Fruit fly (Drosophila melanogaster) whole organism, embryonic: ENCODE data around the gene Ada1-1.

ENCODE experiments used
- CG10366 ChIP-seq: fragments of 200-800 bp; sonication (Bioruptor generic); IDR thresholded peaks from 2 replicates; pipeline ENCODE4 v1.3.6; 2022; ENCODE audit warnings: missing biosample characterization, missing genetic modification characterization
- CG10462 ChIP-seq: fragments of 200-800 bp; sonication (Bioruptor generic); optimal IDR thresholded peaks from 2 replicates; lab custom pipeline; 2016; ENCODE audit warnings: missing biosample characterization, missing genetic modification characterization
- CG12071 ChIP-seq: fragments of 200-800 bp; sonication (Bioruptor generic); optimal IDR thresholded peaks from 3 replicates; lab custom pipeline; 2018; ENCODE audit warnings: missing biosample characterization, mild to moderate bottlenecking, missing genetic modification characterization
- CG12299 ChIP-seq: fragments of 200-800 bp; sonication (Bioruptor generic); optimal IDR thresholded peaks from 2 replicates; lab custom pipeline; 2018; ENCODE audit warnings: missing biosample characterization, mild to moderate bottlenecking, missing genetic modification characterization
- CG13775 ChIP-seq: fragments of 200-800 bp; sonication (Bioruptor generic); optimal IDR thresholded peaks from 3 replicates; lab custom pipeline; 2017; ENCODE audit warnings: missing biosample characterization, mild to moderate bottlenecking, missing genetic modification characterization
- CG13894 ChIP-seq: fragments of 200-800 bp; sonication (Bioruptor generic); optimal IDR thresholded peaks from 3 replicates; lab custom pipeline; 2018; ENCODE audit warnings: missing biosample characterization, mild to moderate bottlenecking, missing genetic modification characterization, moderate library complexity
- CG15073 ChIP-seq: fragments of 200-800 bp; sonication (Bioruptor generic); optimal IDR thresholded peaks from 2 replicates; lab custom pipeline; 2016; ENCODE audit warnings: missing biosample characterization, missing genetic modification characterization
- CG16779 ChIP-seq: fragments of 200-800 bp; sonication (Bioruptor generic); IDR thresholded peaks from 2 replicates; pipeline ENCODE4 v1.3.6; 2022; ENCODE audit warnings: missing biosample characterization, missing genetic modification characterization
- CG17912 ChIP-seq: fragments of 200-800 bp; sonication (Bioruptor generic); optimal IDR thresholded peaks from 2 replicates; lab custom pipeline; 2018; ENCODE audit warnings: missing biosample characterization, mild to moderate bottlenecking, missing genetic modification characterization
- CG2129 ChIP-seq: fragments of 200-800 bp; sonication (Bioruptor generic); IDR thresholded peaks from 2 replicates; pipeline ENCODE4 v1.3.6; 2022; ENCODE audit warnings: missing biosample characterization, missing genetic modification characterization; ENCODE audit not compliant: partially characterized antibody
- CG30431 ChIP-seq: fragments of 200-800 bp; sonication (Bioruptor generic); optimal IDR thresholded peaks from 2 replicates; lab custom pipeline; 2017; ENCODE audit warnings: missing biosample characterization, missing genetic modification characterization
- CG31441 ChIP-seq: fragments of 200-800 bp; sonication (Bioruptor generic); IDR thresholded peaks from 2 replicates; pipeline ENCODE4 v1.3.6; 2022; ENCODE audit warnings: missing biosample characterization, missing genetic modification characterization
- CG34224 ChIP-seq: fragments of 200-800 bp; sonication (Bioruptor generic); IDR thresholded peaks from 3 replicates; pipeline ENCODE4 v1.3.6; 2022; ENCODE audit warnings: missing biosample characterization, missing genetic modification characterization; ENCODE audit not compliant: partially characterized antibody
- CG34376 ChIP-seq: fragments of 200-800 bp; sonication (Bioruptor generic); optimal IDR thresholded peaks from 2 replicates; lab custom pipeline; 2018; ENCODE audit warnings: missing biosample characterization, mild to moderate bottlenecking, missing genetic modification characterization
- CG3847 ChIP-seq: fragments of 200-800 bp; sonication (Bioruptor generic); IDR thresholded peaks from 2 replicates; pipeline ENCODE4 v1.3.6; 2022; ENCODE audit warnings: missing biosample characterization, missing genetic modification characterization
- CG4328 ChIP-seq: fragments of 200-800 bp; sonication (Bioruptor generic); optimal IDR thresholded peaks from 3 replicates; lab custom pipeline; 2017; ENCODE audit warnings: missing biosample characterization, missing genetic modification reagents, missing genetic modification characterization
- CG6689 ChIP-seq: fragments of 200-800 bp; sonication (Bioruptor generic); IDR thresholded peaks from 2 replicates; pipeline ENCODE4 v1.3.6; 2022; ENCODE audit warnings: missing biosample characterization, missing genetic modification characterization
- CG7372 ChIP-seq: fragments of 200-800 bp; sonication (Bioruptor generic); IDR thresholded peaks from 2 replicates; pipeline ENCODE4 v1.3.6; 2022; ENCODE audit warnings: missing biosample characterization, missing genetic modification characterization
- CG7987 ChIP-seq: fragments of 200-800 bp; sonication (Bioruptor generic); optimal IDR thresholded peaks from 2 replicates; lab custom pipeline; 2018; ENCODE audit warnings: missing biosample characterization, mild to moderate bottlenecking, missing genetic modification characterization, moderate library complexity
- D ChIP-seq, 2 experiments: fragments of 200-800 bp in 1 of 2; fragments of >200 bp in 1 of 2; sonication (Bioruptor generic) in 1 of 2; optimal IDR thresholded peaks; 2 replicates in 1 of 2; 3 replicates in 1 of 2; lab custom pipeline; 2017; ENCODE audit warnings: mild to moderate bottlenecking in 1 of 2, missing biosample characterization in 1 of 2, missing genetic modification characterization in 1 of 2, missing genetic modification reagents in 1 of 2
- E2f1 ChIP-seq: fragments of 200-800 bp; sonication (Bioruptor generic); IDR thresholded peaks from 2 replicates; pipeline ENCODE4 v1.3.6; 2022; ENCODE audit warnings: missing biosample characterization, missing genetic modification characterization
- Eip74EF ChIP-seq, 2 experiments: fragments of 200-800 bp in 1 of 2; fragments of >200 bp in 1 of 2; sonication (Bioruptor generic) in 1 of 2; optimal IDR thresholded peaks; 2 replicates each; lab custom pipeline; 2017 to 2019; ENCODE audit warnings: missing biosample characterization in 2 of 2, missing genetic modification characterization in 2 of 2, mild to moderate bottlenecking in 1 of 2, moderate library complexity in 1 of 2
- H2.0 ChIP-seq: fragments of 200-800 bp; sonication (Bioruptor generic); IDR thresholded peaks from 2 replicates; pipeline ENCODE4 v1.3.6; 2022; ENCODE audit warnings: missing biosample characterization, missing genetic modification characterization
- Hr51 ChIP-seq, 2 experiments: fragments of 200-800 bp; sonication (Bioruptor generic); optimal IDR thresholded peaks; 2 replicates in 1 of 2; 3 replicates in 1 of 2; lab custom pipeline; 2016 to 2018; ENCODE audit warnings: missing biosample characterization in 2 of 2, missing genetic modification characterization in 2 of 2, mild to moderate bottlenecking in 1 of 2, moderate library complexity in 1 of 2
- Hsf ChIP-seq: fragments of 200-800 bp; sonication (Bioruptor generic); optimal IDR thresholded peaks from 3 replicates; lab custom pipeline; 2016; ENCODE audit warnings: missing biosample characterization, missing genetic modification characterization
- Lpt ChIP-seq: fragments of >200 bp; optimal IDR thresholded peaks from 2 replicates; lab custom pipeline; 2018; ENCODE audit warnings: missing biosample characterization, missing genetic modification characterization
- NC2α ChIP-seq: fragments of 200-800 bp; sonication (Bioruptor generic); optimal IDR thresholded peaks from 2 replicates; lab custom pipeline; 2016; ENCODE audit warnings: missing biosample characterization, missing genetic modification characterization
- Oli ChIP-seq: fragments of 200-800 bp; sonication (Bioruptor generic); optimal IDR thresholded peaks from 2 replicates; lab custom pipeline; 2018; ENCODE audit warnings: missing biosample characterization, mild to moderate bottlenecking, missing genetic modification characterization, moderate library complexity
- Optix ChIP-seq: fragments of 200-800 bp; sonication (Bioruptor generic); IDR thresholded peaks from 3 replicates; pipeline ENCODE4 v1.3.6; 2022; ENCODE audit warnings: missing biosample characterization, missing genetic modification characterization
- Ptx1 ChIP-seq: fragments of 200-800 bp; sonication (Bioruptor generic); IDR thresholded peaks from 2 replicates; pipeline ENCODE4 v1.3.6; 2022; ENCODE audit warnings: missing biosample characterization, missing genetic modification characterization
- Side ChIP-seq: fragments of 200-800 bp; sonication (Bioruptor generic); optimal IDR thresholded peaks from 2 replicates; lab custom pipeline; 2016; ENCODE audit warnings: missing biosample characterization, missing genetic modification characterization
- amos ChIP-seq: fragments of 200-800 bp; sonication (Bioruptor generic); IDR thresholded peaks from 2 replicates; pipeline ENCODE4 v1.3.6; 2022; ENCODE audit warnings: missing biosample characterization, missing genetic modification characterization; ENCODE audit not compliant: partially characterized antibody
- aop ChIP-seq: fragments of 200-800 bp; sonication (Bioruptor generic); IDR thresholded peaks from 2 replicates; pipeline ENCODE4 v1.3.6; 2022; ENCODE audit warnings: missing biosample characterization, missing genetic modification characterization
- bsh ChIP-seq, 2 experiments: fragments of 200-800 bp; sonication (Bioruptor generic); optimal IDR thresholded peaks; 2 replicates each; lab custom pipeline; 2017 to 2018; ENCODE audit warnings: mild to moderate bottlenecking in 2 of 2, missing biosample characterization in 2 of 2, missing genetic modification characterization in 2 of 2, moderate library complexity in 1 of 2
- btn ChIP-seq: fragments of 200-800 bp; sonication (Bioruptor generic); optimal IDR thresholded peaks from 2 replicates; lab custom pipeline; 2016; ENCODE audit warnings: missing biosample characterization, missing genetic modification characterization
- ci ChIP-seq: fragments of 200-800 bp; sonication (Bioruptor generic); IDR thresholded peaks from 3 replicates; pipeline ENCODE4 v1.3.6; 2022; ENCODE audit warnings: missing biosample characterization, missing genetic modification characterization
- gfzf ChIP-seq: fragments of 200-800 bp; sonication (Bioruptor generic); optimal IDR thresholded peaks from 2 replicates; lab custom pipeline; 2016; ENCODE audit warnings: missing biosample characterization, mild to moderate bottlenecking, missing genetic modification characterization, moderate library complexity
- hkb ChIP-seq, 2 experiments: fragments of 200-800 bp in 1 of 2; fragments of >200 bp in 1 of 2; sonication (Bioruptor generic) in 1 of 2; IDR thresholded peaks in 1 of 2; optimal IDR thresholded peaks in 1 of 2; 2 replicates each; pipeline versions ENCODE4 v1.3.6 to Lab custom; 2017 to 2022; ENCODE audit warnings: missing biosample characterization in 1 of 2, missing genetic modification characterization in 1 of 2
- lab ChIP-seq: fragments of 200-800 bp; sonication (Bioruptor generic); optimal IDR thresholded peaks from 3 replicates; lab custom pipeline; 2017; ENCODE audit warnings: missing biosample characterization, missing genetic modification characterization, mild to moderate bottlenecking, moderate library complexity, missing genetic modification reagents
- lbe ChIP-seq: fragments of 200-800 bp; sonication (Bioruptor generic); optimal IDR thresholded peaks from 2 replicates; lab custom pipeline; 2016; ENCODE audit warnings: missing biosample characterization, mild to moderate bottlenecking, missing genetic modification characterization
- lmd ChIP-seq: fragments of 200-800 bp; sonication (Bioruptor generic); IDR thresholded peaks from 2 replicates; pipeline ENCODE4 v1.3.6; 2022; ENCODE audit warnings: missing biosample characterization, missing genetic modification characterization
- nerfin-2 ChIP-seq: fragments of 200-800 bp; sonication (Bioruptor generic); IDR thresholded peaks from 2 replicates; pipeline ENCODE4 v1.3.6; 2022; ENCODE audit warnings: missing biosample characterization, missing genetic modification characterization; ENCODE audit not compliant: partially characterized antibody
- odd ChIP-seq: fragments of 200-800 bp; sonication (Bioruptor generic); optimal IDR thresholded peaks from 2 replicates; lab custom pipeline; 2017; ENCODE audit warnings: missing biosample characterization, mild to moderate bottlenecking, missing genetic modification characterization
- sd ChIP-seq: fragments of 200-800 bp; sonication (Bioruptor generic); optimal IDR thresholded peaks from 3 replicates; lab custom pipeline; 2018; ENCODE audit warnings: missing biosample characterization, mild to moderate bottlenecking, missing genetic modification characterization, moderate library complexity
- sens-2 ChIP-seq: fragments of 200-800 bp; sonication (Bioruptor generic); IDR thresholded peaks from 2 replicates; pipeline ENCODE4 v1.3.6; 2022; ENCODE audit warnings: missing biosample characterization, missing genetic modification characterization
- slbo ChIP-seq: fragments of 200-800 bp; sonication (Bioruptor generic); IDR thresholded peaks from 2 replicates; pipeline ENCODE4 v1.3.6; 2022; ENCODE audit warnings: missing biosample characterization, missing genetic modification characterization
- vnd ChIP-seq: fragments of 200-800 bp; sonication (Bioruptor generic); IDR thresholded peaks from 3 replicates; pipeline ENCODE4 v1.3.6; 2022; ENCODE audit warnings: missing biosample characterization, missing genetic modification characterization; ENCODE audit not compliant: partially characterized antibody

Ada1-1 gene

DNA sequence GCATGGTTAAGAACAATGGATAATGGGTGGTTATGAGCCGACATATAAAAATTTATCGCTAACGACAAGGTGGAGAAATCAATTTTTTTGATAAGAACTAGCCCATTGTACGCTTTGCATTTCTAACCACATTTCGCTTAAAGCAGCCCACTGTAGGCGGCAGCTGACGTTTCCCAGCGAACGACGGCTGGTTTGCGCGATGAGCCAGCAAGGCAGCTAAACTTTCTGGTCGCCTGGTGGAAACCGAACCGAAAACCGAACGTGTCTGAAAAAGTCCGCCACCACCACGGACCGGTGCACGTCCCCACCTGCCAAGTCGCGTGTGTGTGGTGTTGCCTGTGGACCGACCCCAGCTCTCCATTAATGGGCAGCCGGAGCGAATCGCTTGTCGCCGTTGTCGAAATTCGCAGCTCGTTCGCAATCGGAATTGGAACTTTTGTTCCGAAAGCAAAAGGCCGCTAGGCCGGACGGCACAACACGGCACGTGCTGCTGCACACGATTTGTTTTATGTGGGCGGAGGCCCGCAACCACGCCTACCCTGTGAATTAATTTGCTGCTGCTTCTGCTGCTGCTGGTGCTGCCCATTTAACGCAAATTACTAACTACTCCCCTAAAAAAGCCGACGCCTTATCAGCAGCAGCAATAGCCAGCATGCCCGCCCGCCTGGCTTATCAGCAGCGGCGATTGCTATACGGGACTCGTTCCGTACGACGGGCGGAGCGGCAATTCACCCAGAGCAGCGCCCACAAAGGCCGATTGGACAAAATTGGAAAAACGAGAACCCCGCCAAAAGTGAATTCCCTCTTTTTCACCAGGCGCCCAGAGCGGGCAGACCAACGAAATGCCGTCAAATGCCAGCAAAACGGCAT is 6.5 kb downstream of the Ada1-1 start (continued):
- TF ChIP-seq nerfin-2 (GFP tag; lab: Robert Waterston, UW) = no peak
- TF ChIP-seq CG2129 = no peak
- TF ChIP-seq CG6689 (GFP tag; lab: Robert Waterston, UW) = no peak
- TF ChIP-seq odd (GFP tag; lab: Kevin White, UChicago) = peak; percentile 52
- TF ChIP-seq Eip74EF (GFP tag; optimal IDR thresholded peaks at IDR 0.05; lab: Kevin White, UChicago) = peak in 1 of 2 experiments; percentile 78
- TF ChIP-seq CG34224 (GFP tag; lab: Robert Waterston, UW) = no peak
- peak; percentile 22 for TF ChIP-seq CG4328
- TF ChIP-seq CG13775 (GFP tag; lab: Kevin White, UChicago) = peak; percentile 21
- no peak for TF ChIP-seq CG10366 (GFP tag; lab: Robert Waterston, UW)
- no peak for TF ChIP-seq amos (GFP tag; lab: Robert Waterston, UW)
- TF ChIP-seq CG13894 (tag; lab: Kevin White, UChicago) = peak; percentile 60
- peak; percentile 38 for TF ChIP-seq Oli
- TF ChIP-seq CG12299 (tag; lab: Kevin White, UChicago) = peak; percentile 27
- TF ChIP-seq CG7372 (GFP tag; lab: Robert Waterston, UW) = no peak
- TF ChIP-seq E2f1 = no peak
- no peak for TF ChIP-seq lbe (GFP tag; lab: Kevin White, UChicago)
- no peak for TF ChIP-seq gfzf
- TF ChIP-seq CG34376 (GFP tag; lab: Kevin White, UChicago) = peak; percentile 97
- peak; percentile 16 for TF ChIP-seq CG12071 (GFP tag; lab: Kevin White, UChicago)
- no peak for TF ChIP-seq Optix
- TF ChIP-seq ci = no peak
- no peak for TF ChIP-seq lmd
- TF ChIP-seq bsh (GFP tag; optimal IDR thresholded peaks at IDR 0.05; lab: Kevin White, UChicago) = peak in 1 of 2 experiments; percentile 44
- no peak for TF ChIP-seq vnd
- no peak for TF ChIP-seq CG31441 (GFP tag; lab: Robert Waterston, UW)
- no peak for TF ChIP-seq sens-2 (GFP tag; lab: Robert Waterston, UW)
- TF ChIP-seq Hsf (GFP tag; lab: Kevin White, UChicago) = peak; percentile 11
- TF ChIP-seq NC2α (GFP tag; lab: Kevin White, UChicago) = no peak
- no peak for TF ChIP-seq CG3847 (GFP tag; lab: Robert Waterston, UW)
- no peak for TF ChIP-seq CG17912 (GFP tag; lab: Kevin White, UChicago)
- no peak for TF ChIP-seq Lpt
- TF ChIP-seq CG15073 = no peak
- no peak for TF ChIP-seq H2.0 (GFP tag; lab: Robert Waterston, UW)
- no peak for TF ChIP-seq CG30431 (GFP tag; lab: Kevin White, UChicago)
- TF ChIP-seq slbo (GFP tag; lab: Robert Waterston, UW) = no peak
- TF ChIP-seq Ptx1 (GFP tag; lab: Robert Waterston, UW) = no peak
- no peak for TF ChIP-seq CG16779
- no peak for TF ChIP-seq hkb (optimal IDR thresholded peaks at IDR 0.05; lab: Kevin White, UChicago)
- TF ChIP-seq hkb (GFP tag; IDR thresholded peaks at IDR 0.05; lab: Robert Waterston, UW) = no peak
- TF ChIP-seq btn (GFP tag; lab: Kevin White, UChicago) = no peak
- TF ChIP-seq CG10462 (GFP tag; lab: Kevin White, UChicago) = peak; percentile 4
- peak in 1 of 2 experiments; percentile 51 for TF ChIP-seq Hr51 (GFP tag; optimal IDR thresholded peaks at IDR 0.05; lab: Kevin White, UChicago)
- peak; percentile 40 for TF ChIP-seq lab
- no peak for TF ChIP-seq D (optimal IDR thresholded peaks at IDR 0.05; lab: Kevin White, UChicago)
- no peak for TF ChIP-seq D (GFP tag; optimal IDR thresholded peaks at IDR 0.05; lab: Kevin White, UChicago)
- peak; percentile 54 for TF ChIP-seq CG7987
- no peak for TF ChIP-seq Side (GFP tag; lab: Kevin White, UChicago)
- TF ChIP-seq aop (GFP tag; lab: Robert Waterston, UW) = no peak
- TF ChIP-seq sd = no peak
